Worm (Caenorhabditis elegans) whole organism, young adult: ENCODE results near the gene Y75B7AR.1.

Experiments
- C17E4.6 ChIP-seq: fragments of 200-800 bp; sonication (Bioruptor generic); IDR thresholded peaks from 2 replicates; pipeline ENCODE4 v1.3.6; 2022; ENCODE audit warnings: missing genetic modification reagents, missing genetic modification characterization, missing compliant biosample characterization
- F49E8.2 ChIP-seq: sonication (generic microtip); optimal IDR thresholded peaks from 3 replicates; lab custom pipeline; 2017; ENCODE audit warnings: missing genetic modification characterization, mild to moderate bottlenecking, missing compliant biosample characterization, antibody characterized with exemption, moderate library complexity; ENCODE audit not compliant: insufficient read depth
- F52B5.7 ChIP-seq: sonication (generic microtip); optimal IDR thresholded peaks from 2 replicates; lab custom pipeline; 2016; ENCODE audit warnings: mild to moderate bottlenecking, missing genetic modification characterization, missing compliant biosample characterization
- Y53G8AR.9 ChIP-seq: fragments of 200-800 bp; sonication (Bioruptor generic); conservative IDR thresholded peaks from 2 replicates; pipeline ENCODE4 v1.3.6; 2022; ENCODE audit warnings: missing genetic modification reagents, missing genetic modification characterization, missing compliant biosample characterization
- Y67H2A.10 ChIP-seq: fragments of 200-800 bp; sonication (Bioruptor generic); conservative IDR thresholded peaks from 2 replicates; pipeline ENCODE4 v1.3.6; 2022; ENCODE audit warnings: missing genetic modification reagents, missing genetic modification characterization, missing compliant biosample characterization
- ama-1 ChIP-seq, 3 experiments: fragments of 150-350 bp in 1 of 3; sonication (generic microtip) in 2 of 3; optimal IDR thresholded peaks; 2 replicates each; lab custom pipeline; 2014 to 2018; ENCODE audit warnings: missing biosample characterization in 2 of 3, missing genetic modification characterization in 2 of 3, missing genetic modification reagents in 2 of 3
- attf-5 ChIP-seq: fragments of 200-800 bp; sonication (Bioruptor generic); optimal IDR thresholded peaks from 2 replicates; lab custom pipeline; 2018; ENCODE audit warnings: mild to moderate bottlenecking, missing genetic modification characterization, missing compliant biosample characterization
- attf-6 ChIP-seq: fragments of 200-800 bp; sonication (Bioruptor generic); IDR thresholded peaks from 2 replicates; pipeline ENCODE4 v1.3.6; 2022; ENCODE audit warnings: missing genetic modification reagents, missing genetic modification characterization, missing compliant biosample characterization
- hlh-12 ChIP-seq: sonication (generic microtip); optimal IDR thresholded peaks from 2 replicates; lab custom pipeline; 2016; ENCODE audit warnings: missing genetic modification characterization, missing compliant biosample characterization
- hmg-20 ChIP-seq: fragments of 200-800 bp; sonication (Bioruptor generic); IDR thresholded peaks from 2 replicates; pipeline ENCODE4 v1.3.6; 2022; ENCODE audit warnings: missing genetic modification reagents, missing genetic modification characterization, missing compliant biosample characterization
- lin-54 ChIP-seq: fragments of 200-800 bp; sonication (Bioruptor generic); optimal IDR thresholded peaks from 2 replicates; lab custom pipeline; 2018; ENCODE audit warnings: mild to moderate bottlenecking, missing genetic modification characterization, missing compliant biosample characterization
- nfya-1 ChIP-seq: sonication (generic microtip); optimal IDR thresholded peaks from 2 replicates; lab custom pipeline; 2017; ENCODE audit warnings: antibody characterized with exemption, missing compliant biosample characterization, missing genetic modification characterization, borderline replicate concordance; ENCODE audit not compliant: insufficient read depth
- nhr-80 ChIP-seq: sonication (generic microtip); optimal IDR thresholded peaks from 2 replicates; lab custom pipeline; 2016; ENCODE audit warnings: missing genetic modification characterization, missing compliant biosample characterization
- ztf-18 ChIP-seq: sonication (generic microtip); optimal IDR thresholded peaks from 2 replicates; lab custom pipeline; 2016; ENCODE audit warnings: missing genotype, mild to moderate bottlenecking, missing genetic modification characterization, missing compliant biosample characterization

- TF ChIP-seq lin-54 (no peak), Y67H2A.10 (GFP tag; lab: Robert Waterston, UW) (no peak), nfya-1 (tag; lab: Kevin White, UChicago) (no peak), F52B5.7 (tag; lab: Kevin White, UChicago) (no peak), Y53G8AR.9 (no peak), attf-5 (no peak), hlh-12 (no peak), hmg-20 (GFP tag; lab: Robert Waterston, UW) (no peak), C17E4.6 (GFP tag; lab: Robert Waterston, UW) (no peak), ztf-18 (tag; lab: Kevin White, UChicago) (no peak), attf-6 (GFP tag; lab: Robert Waterston, UW) (no peak), nhr-80 (tag; lab: Kevin White, UChicago) (no peak), ama-1 (optimal IDR thresholded peaks at IDR 0.05; lab: Kevin White, UChicago) (no peak), ama-1 (GFP tag; optimal IDR thresholded peaks at IDR 0.05; lab: Kevin White, UChicago) (no peak), F49E8.2 (tag; lab: Kevin White, UChicago) (no peak)
Measured at ce11 chrV:1408116-1408515, 15.3 kb upstream of the Y75B7AR.1 start.
